Worm (Caenorhabditis elegans) whole organism, L3 larva: Measurements from ENCODE around the gene lin-9.

ENCODE experiments used
- ama-1 ChIP-seq: fragments of 150-350 bp; optimal IDR thresholded peaks from 2 replicates; lab custom pipeline; 2018
- ceh-9 ChIP-seq: sonication (generic microtip); optimal IDR thresholded peaks from 2 replicates; lab custom pipeline; 2018; ENCODE audit warnings: missing biosample characterization, missing genetic modification characterization
- lin-39 ChIP-seq: fragments of 150-350 bp; optimal IDR thresholded peaks from 2 replicates; lab custom pipeline; 2018; ENCODE audit warnings: missing biosample characterization, missing genetic modification reagents, missing genetic modification characterization
- pha-4 ChIP-seq: fragments of 150-350 bp; optimal IDR thresholded peaks from 2 replicates; lab custom pipeline; 2014; ENCODE audit warnings: missing biosample characterization, missing genetic modification reagents, missing genetic modification characterization
- tbx-2 ChIP-seq: sonication (generic microtip); optimal IDR thresholded peaks from 2 replicates; lab custom pipeline; 2016; ENCODE audit warnings: mild to moderate bottlenecking, missing genetic modification characterization, missing compliant biosample characterization

DNA sequence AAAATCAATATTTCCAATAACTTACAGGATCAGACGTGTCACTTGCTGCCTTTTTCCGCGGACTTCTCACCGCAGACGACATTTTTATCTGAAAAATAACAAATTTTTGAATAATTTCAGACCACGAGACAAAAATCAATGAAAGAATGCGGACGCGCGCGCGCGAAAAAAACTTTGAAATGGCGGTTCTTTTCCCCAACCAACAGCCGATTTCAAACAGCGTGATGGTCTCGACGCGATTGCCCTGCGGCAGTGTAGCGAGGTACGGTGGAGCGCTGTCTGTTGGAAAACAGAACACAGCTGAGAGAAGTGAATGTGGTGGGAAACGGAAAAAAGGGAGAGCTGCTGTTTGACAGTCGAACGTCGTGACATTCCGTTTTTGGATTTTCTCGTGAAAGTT lies at the start of gene lin-9:
- TF ChIP-seq pha-4 (tag; lab: Kevin White, UChicago) (peak; percentile 98), ama-1 (lab: Kevin White, UChicago) (peak; percentile 83), tbx-2 (peak; percentile 94), ceh-9 (no peak), lin-39 (tag; lab: Kevin White, UChicago) (peak; percentile 98)
